Worm (Caenorhabditis elegans): ENCODE results near the gene rga-4.

DNA sequence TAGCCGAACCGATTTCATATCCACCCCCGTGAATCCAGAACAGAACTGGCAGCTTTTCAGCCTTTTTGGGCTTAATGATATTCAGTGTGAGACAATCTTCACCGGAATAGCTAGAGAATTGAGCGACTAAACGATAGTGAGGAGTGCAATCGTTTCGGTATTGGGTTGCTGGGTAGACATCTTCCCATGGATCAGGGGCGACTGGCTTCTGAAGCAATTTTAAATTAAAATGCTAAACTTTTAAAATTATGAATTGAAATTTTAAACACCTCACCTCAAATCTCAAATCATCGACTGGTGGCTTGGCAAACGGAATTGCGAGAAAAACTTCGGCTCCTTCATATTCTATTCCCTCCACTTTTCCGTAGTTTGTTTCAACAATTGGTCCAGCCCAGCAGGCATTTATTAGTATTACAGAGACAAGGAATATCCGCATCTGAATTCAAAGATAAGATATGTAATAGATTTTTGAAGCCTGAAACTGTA, 48.7 kb upstream of the rga-4 start, which contains the start of gene ges-1:
- TF ChIP-seq efl-1 (optimal IDR thresholded peaks at IDR 0.05) (no peak), efl-1 (GFP tag; optimal IDR thresholded peaks at IDR 0.05 in 1 of 2) (no peak), fkh-10 (GFP tag; optimal IDR thresholded peaks at IDR 0.05) (no peak), tbx-2 (tag; optimal IDR thresholded peaks at IDR 0.05) (no peak), lin-15B (tag; optimal IDR thresholded peaks at IDR 0.05) (no peak), ceh-90 (tag; optimal IDR thresholded peaks at IDR 0.05) (no peak), lin-39 (tag; optimal IDR thresholded peaks at IDR 0.05) (no peak), pqm-1 (tag; optimal IDR thresholded peaks at IDR 0.05) (no peak), vab-15 (tag; optimal IDR thresholded peaks at IDR 0.05) (no peak), elt-2 (tag; optimal IDR thresholded peaks at IDR 0.05) (no peak), pag-3 (tag; optimal IDR thresholded peaks at IDR 0.05; ENCODE audit: borderline replicate concordance, insufficient read depth) (no peak), zag-1 (tag; optimal IDR thresholded peaks at IDR 0.05) (no peak)
